Fruit fly (Drosophila melanogaster): ENCODE data around the gene qua.
A peak's percentile ranks its signal among the peaks of the same experiment; 100 is the strongest.

qua gene

dm6 chr2L:17450505-17451415, 46.2 kb downstream of the qua start (continued):
- TF ChIP-seq gsb-n (tag; optimal IDR thresholded peaks at IDR 0.05) (no peak), salm (tag; optimal IDR thresholded peaks at IDR 0.05) (no peak), H15 (GFP tag; IDR thresholded peaks at IDR 0.05) (0 out of 3 replicates have a peak, but pooled peaks have one; percentile 27), Lim3 (GFP tag; IDR thresholded peaks at IDR 0.05) (no peak), CG10274 (GFP tag; optimal IDR thresholded peaks at IDR 0.05) (no peak), lmd (GFP tag; IDR thresholded peaks at IDR 0.05) (no peak), peb (GFP tag; IDR thresholded peaks at IDR 0.05) (no peak), CG4617 (GFP tag; optimal IDR thresholded peaks at IDR 0.05; ENCODE audit: borderline replicate concordance) (peak; percentile 8), Meics (GFP tag; optimal IDR thresholded peaks at IDR 0.05) (peak; percentile 79), CG1792 (GFP tag; optimal IDR thresholded peaks at IDR 0.05) (no peak), NfI (GFP tag; optimal IDR thresholded peaks at IDR 0.05) (peak; percentile 60), ato (GFP tag; IDR thresholded peaks at IDR 0.05; ENCODE audit: partially characterized antibody) (no peak), Hr51 (GFP tag; optimal IDR thresholded peaks at IDR 0.05) (peak; percentile 6 to 84), HmgD (GFP tag; optimal IDR thresholded peaks at IDR 0.05) (no peak), jumu (GFP tag; optimal IDR thresholded peaks at IDR 0.05) (no peak), CG3847 (GFP tag; IDR thresholded peaks at IDR 0.05) (peak; percentile 30; the same call in 1 of the 2 replicates), kay (GFP tag; optimal IDR thresholded peaks at IDR 0.05) (peak; percentile 97), dmrt99B (tag; optimal IDR thresholded peaks at IDR 0.05) (peak; percentile 73), bcd (GFP tag; optimal IDR thresholded peaks at IDR 0.05) (peak; percentile 56), btn (GFP tag; optimal IDR thresholded peaks at IDR 0.05) (no peak), CG9215 (GFP tag; IDR thresholded peaks at IDR 0.05) (no peak; the same call in 1 of the 2 replicates), cas (GFP tag; IDR thresholded peaks at IDR 0.05) (peak; percentile 69), Dfd (GFP tag; optimal IDR thresholded peaks at IDR 0.05) (no peak), CG32532 (GFP tag; IDR thresholded peaks at IDR 0.05) (no peak; the same call in 1 of the 2 replicates), CG7372 (GFP tag; IDR thresholded peaks at IDR 0.05) (no peak), CG30403 (GFP tag; optimal IDR thresholded peaks at IDR 0.05) (peak; percentile 78), zfh1 (GFP tag; IDR thresholded peaks at IDR 0.05) (no peak), ara (GFP tag; IDR thresholded peaks at IDR 0.05) (no peak), CG33557 (GFP tag; optimal IDR thresholded peaks at IDR 0.05) (no peak), cg (GFP tag; optimal IDR thresholded peaks at IDR 0.05) (no peak), Dbx (GFP tag; IDR thresholded peaks at IDR 0.05) (0 out of 3 replicates have a peak, but pooled peaks have one; percentile 52), insv (GFP tag; optimal IDR thresholded peaks at IDR 0.05) (no peak), Camta (GFP tag; optimal IDR thresholded peaks at IDR 0.05) (no peak), Aef1 (GFP tag; IDR thresholded peaks at IDR 0.05) (no peak), MTF-1 (GFP tag; optimal IDR thresholded peaks at IDR 0.05; ENCODE audit: borderline replicate concordance) (no peak), sc (optimal IDR thresholded peaks at IDR 0.05) (no peak), sc (GFP tag; optimal IDR thresholded peaks at IDR 0.05) (peak; percentile 28), CG2120 (GFP tag; optimal IDR thresholded peaks at IDR 0.05) (peak; percentile 80), nom (GFP tag; optimal IDR thresholded peaks at IDR 0.05) (peak; percentile 33), CG12744 (GFP tag; optimal IDR thresholded peaks at IDR 0.05) (no peak), org-1 (GFP tag; optimal IDR thresholded peaks at IDR 0.05) (peak; percentile 40), CG9727 (GFP tag; optimal IDR thresholded peaks at IDR 0.05) (peak; percentile 56), z (GFP tag; IDR thresholded peaks at IDR 0.05) (no peak), knrl (GFP tag; IDR thresholded peaks at IDR 0.05; ENCODE audit: partially characterized antibody) (no peak), slou (GFP tag; optimal IDR thresholded peaks at IDR 0.05) (peak; percentile 6), CG6175 (GFP tag; IDR thresholded peaks at IDR 0.05) (0 out of 3 replicates have a peak, but pooled peaks have one; percentile 48), cad (GFP tag; optimal IDR thresholded peaks at IDR 0.05) (no peak), trh (GFP tag; optimal IDR thresholded peaks at IDR 0.05) (no peak), CG15269 (tag; optimal IDR thresholded peaks at IDR 0.05) (peak; percentile 75)
